Worm (Caenorhabditis elegans) whole organism, L1 larva: ENCODE results near the gene pdf-1.

ENCODE experiments used
- dpl-1 ChIP-seq, 3 experiments: fragments of 150-350 bp in 2 of 3; sonication (generic microtip) in 1 of 3; optimal IDR thresholded peaks; 2 replicates each; lab custom pipeline; 2014 to 2017; ENCODE audit warnings: missing biosample characterization in 3 of 3, missing genetic modification characterization in 3 of 3, missing genetic modification reagents in 3 of 3
- hlh-4 ChIP-seq: sonication (generic microtip); optimal IDR thresholded peaks from 2 replicates; lab custom pipeline; 2016; ENCODE audit warnings: mild to moderate bottlenecking, missing genetic modification characterization, missing compliant biosample characterization
- lin-15B ChIP-seq: fragments of 150-350 bp; sonication (generic microtip); optimal IDR thresholded peaks from 3 replicates; lab custom pipeline; 2014; ENCODE audit warnings: missing biosample characterization, missing genetic modification characterization
- nhr-11 ChIP-seq: fragments of 150-350 bp; optimal IDR thresholded peaks from 2 replicates; lab custom pipeline; 2014; ENCODE audit warnings: missing biosample characterization, missing genetic modification characterization
- nhr-76 ChIP-seq: sonication (generic microtip); optimal IDR thresholded peaks from 2 replicates; lab custom pipeline; 2017; ENCODE audit warnings: missing biosample characterization, missing genetic modification characterization
- pag-3 ChIP-seq: sonication (generic microtip); optimal IDR thresholded peaks from 2 replicates; lab custom pipeline; 2017; ENCODE audit warnings: missing genetic modification characterization, mild to moderate bottlenecking, missing compliant biosample characterization, antibody characterized with exemption, borderline replicate concordance; ENCODE audit not compliant: insufficient read depth
- rnt-1 ChIP-seq: sonication (generic microtip); optimal IDR thresholded peaks from 2 replicates; lab custom pipeline; 2016; ENCODE audit warnings: mild to moderate bottlenecking, missing genetic modification characterization, moderate library complexity, missing compliant biosample characterization
- skn-1 ChIP-seq: fragments of 150-350 bp; optimal IDR thresholded peaks from 2 replicates; lab custom pipeline; 2014; ENCODE audit warnings: missing biosample characterization, missing genetic modification characterization
- tbx-2 ChIP-seq: sonication (generic microtip); optimal IDR thresholded peaks from 2 replicates; lab custom pipeline; 2016; ENCODE audit warnings: missing genetic modification characterization, missing compliant biosample characterization
- unc-130 ChIP-seq: fragments of 150-350 bp; optimal IDR thresholded peaks from 2 replicates; lab custom pipeline; 2017; ENCODE audit warnings: missing biosample characterization, missing genetic modification characterization, inconsistent platforms
- unc-62 ChIP-seq: fragments of 150-350 bp; optimal IDR thresholded peaks from 2 replicates; lab custom pipeline; 2014; ENCODE audit warnings: missing biosample characterization, missing genetic modification reagents, missing genetic modification characterization

DNA sequence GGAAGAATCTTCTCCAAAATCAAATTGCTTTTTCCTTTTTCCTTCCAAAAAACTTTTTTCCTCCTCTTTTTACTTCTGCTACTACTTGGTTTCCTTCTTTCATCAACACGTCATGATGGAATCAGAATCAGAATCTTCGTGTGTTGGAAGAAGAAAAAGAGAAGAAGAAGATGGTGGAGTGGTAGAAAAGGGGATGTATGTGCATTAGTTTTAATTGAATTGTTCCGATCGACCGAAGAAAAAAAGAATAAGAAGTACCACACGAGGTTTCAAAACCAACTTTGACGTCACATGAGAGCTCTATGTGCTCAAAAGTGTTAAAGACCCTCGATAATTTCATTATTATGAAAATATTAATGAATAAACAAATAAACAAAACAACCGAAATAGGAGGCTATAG lies 2.6 kb upstream of the pdf-1 start:
- TF ChIP-seq lin-15B = no peak
- no peak for TF ChIP-seq unc-62
- no peak for TF ChIP-seq unc-130 (tag; lab: Kevin White, UChicago)
- TF ChIP-seq dpl-1 (GFP tag; optimal IDR thresholded peaks at IDR 0.05; lab: Kevin White, UChicago) = no peak
- TF ChIP-seq hlh-4 (tag; lab: Kevin White, UChicago) = no peak
- TF ChIP-seq tbx-2 (tag; lab: Kevin White, UChicago) = no peak
- TF ChIP-seq pag-3 (tag; lab: Kevin White, UChicago) = no peak
- TF ChIP-seq nhr-76 = no peak
- no peak for TF ChIP-seq nhr-11 (tag; lab: Kevin White, UChicago)
- no peak for TF ChIP-seq rnt-1 (tag; lab: Kevin White, UChicago)
- TF ChIP-seq skn-1 (tag; lab: Kevin White, UChicago) = no peak
